Worm (Caenorhabditis elegans) whole organism, late embryonic: ENCODE results near the gene erfa-1.

Experiments used
- ama-1 ChIP-seq: fragments of 150-350 bp; optimal IDR thresholded peaks from 2 replicates; lab custom pipeline; 2014
- ceh-24 ChIP-seq: sonication (generic microtip); optimal IDR thresholded peaks from 2 replicates; lab custom pipeline; 2016; ENCODE audit warnings: mild to moderate bottlenecking, missing genetic modification characterization, missing compliant biosample characterization
- ceh-30 ChIP-seq: fragments of 150-350 bp; optimal IDR thresholded peaks from 2 replicates; lab custom pipeline; 2014; ENCODE audit warnings: missing biosample characterization, missing genetic modification characterization
- ceh-9 ChIP-seq: sonication (generic microtip); optimal IDR thresholded peaks from 2 replicates; lab custom pipeline; 2016; ENCODE audit warnings: mild to moderate bottlenecking, missing genetic modification characterization, inconsistent platforms, missing compliant biosample characterization
- ets-4 ChIP-seq: sonication (generic microtip); optimal IDR thresholded peaks from 2 replicates; lab custom pipeline; 2016; ENCODE audit warnings: missing genetic modification characterization, missing compliant biosample characterization
- gmeb-2 ChIP-seq: sonication (generic microtip); optimal IDR thresholded peaks from 2 replicates; lab custom pipeline; 2016; ENCODE audit warnings: missing genetic modification characterization, inconsistent platforms, missing compliant biosample characterization
- hlh-13 ChIP-seq: fragments of 200-800 bp; sonication (Bioruptor generic); optimal IDR thresholded peaks from 2 replicates; lab custom pipeline; 2018; ENCODE audit warnings: mild to moderate bottlenecking, missing genetic modification characterization, missing compliant biosample characterization
- hlh-30 ChIP-seq: sonication (generic microtip); optimal IDR thresholded peaks from 2 replicates; lab custom pipeline; 2017; ENCODE audit warnings: antibody characterized with exemption, missing genetic modification characterization, missing compliant biosample characterization; ENCODE audit not compliant: insufficient read depth
- madf-2 ChIP-seq: sonication (generic microtip); optimal IDR thresholded peaks from 2 replicates; lab custom pipeline; 2017; ENCODE audit warnings: missing genetic modification characterization, missing compliant biosample characterization
- nhr-11 ChIP-seq: fragments of 150-350 bp; optimal IDR thresholded peaks from 2 replicates; lab custom pipeline; 2014; ENCODE audit warnings: missing biosample characterization, missing genetic modification characterization
- pqm-1 ChIP-seq: sonication (generic microtip); optimal IDR thresholded peaks from 2 replicates; lab custom pipeline; 2016; ENCODE audit warnings: missing genetic modification characterization, missing compliant biosample characterization
- rnt-1 ChIP-seq: sonication (generic microtip); optimal IDR thresholded peaks from 2 replicates; lab custom pipeline; 2016; ENCODE audit warnings: missing genetic modification characterization, missing compliant biosample characterization

- TF ChIP-seq ceh-30 (tag; lab: Kevin White, UChicago) (no peak), nhr-11 (tag; lab: Kevin White, UChicago) (no peak), ceh-9 (tag; lab: Kevin White, UChicago) (no peak), hlh-30 (no peak), ceh-24 (tag; lab: Kevin White, UChicago) (no peak), ets-4 (tag; lab: Kevin White, UChicago) (no peak), ama-1 (no peak), pqm-1 (tag; lab: Kevin White, UChicago) (no peak), rnt-1 (tag; lab: Kevin White, UChicago) (no peak), hlh-13 (GFP tag; lab: Kevin White, UChicago) (no peak), gmeb-2 (tag; lab: Kevin White, UChicago) (no peak), madf-2 (tag; lab: Kevin White, UChicago) (no peak)
Measured at ce11 chrV:6390163-6390562, 43.8 kb upstream of the erfa-1 start, which contains the start of gene F57F4.1.
